Worm (Caenorhabditis elegans): ENCODE measurements around the gene F36H5.8.

DNA sequence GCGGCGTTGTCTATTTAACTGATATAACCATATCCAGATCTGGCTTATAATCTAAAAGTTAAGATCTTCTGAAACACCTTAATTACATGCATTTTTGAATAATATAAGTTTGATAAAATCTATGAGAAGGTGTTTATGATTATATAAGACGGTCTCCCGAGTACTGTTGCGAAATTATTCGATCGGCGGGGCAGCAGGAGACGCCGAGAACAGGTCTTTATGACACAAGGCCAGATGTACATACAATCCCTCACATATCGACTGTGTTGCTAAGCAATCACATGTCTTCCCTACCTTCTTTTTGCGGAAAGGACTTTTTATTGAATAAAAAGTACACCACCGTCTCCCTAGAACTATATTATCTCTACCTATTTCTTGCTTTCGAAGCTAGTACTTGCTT, 6.1 kb upstream of the F36H5.8 start, which contains the start of gene fbxb-53:
- TF ChIP-seq php-3 (GFP tag; IDR thresholded peaks at IDR 0.05) = no peak
- TF ChIP-seq lsy-2 (tag; optimal IDR thresholded peaks at IDR 0.05) = no peak
- no peak for TF ChIP-seq saeg-2 (GFP tag; IDR thresholded peaks at IDR 0.05)
- TF ChIP-seq nhr-10 (tag; optimal IDR thresholded peaks at IDR 0.05) = no peak
- no peak for TF ChIP-seq madf-5 (GFP tag; IDR thresholded peaks at IDR 0.05)
- no peak for TF ChIP-seq ceh-32 (tag; optimal IDR thresholded peaks at IDR 0.05; ENCODE audit: poor library complexity)

All from whole organism, L4 larva.